Fruit fly (Drosophila melanogaster) whole organism, pupa: ENCODE data around the gene CG8539.

ENCODE experiments used
- CG15710 ChIP-seq: fragments of 200-800 bp; sonication (Bioruptor generic); optimal IDR thresholded peaks from 2 replicates; lab custom pipeline; 2018; ENCODE audit warnings: missing biosample characterization, mild to moderate bottlenecking, missing genetic modification characterization, moderate library complexity
- CG34367 ChIP-seq: fragments of 200-800 bp; sonication (Bioruptor generic); optimal IDR thresholded peaks from 2 replicates; lab custom pipeline; 2018; ENCODE audit warnings: missing biosample characterization, mild to moderate bottlenecking, missing genetic modification characterization
- CG8301 ChIP-seq: fragments of 200-800 bp; sonication (Bioruptor generic); optimal IDR thresholded peaks from 2 replicates; lab custom pipeline; 2018; ENCODE audit warnings: missing biosample characterization, mild to moderate bottlenecking, missing genetic modification characterization
- CG9948 ChIP-seq: fragments of 200-800 bp; sonication (Bioruptor generic); optimal IDR thresholded peaks from 2 replicates; lab custom pipeline; 2018; ENCODE audit warnings: missing biosample characterization, mild to moderate bottlenecking, missing genetic modification characterization, moderate library complexity
- EcR ChIP-seq: fragments of 200-800 bp; sonication (Bioruptor generic); optimal IDR thresholded peaks from 3 replicates; lab custom pipeline; 2019; ENCODE audit warnings: missing biosample characterization, missing genetic modification characterization, mild to moderate bottlenecking, moderate library complexity, missing genetic modification reagents
- Pif1B ChIP-seq: fragments of 200-800 bp; sonication (Bioruptor generic); optimal IDR thresholded peaks from 3 replicates; lab custom pipeline; 2016; ENCODE audit warnings: missing biosample characterization, missing genetic modification characterization
- Snoo ChIP-seq: fragments of 200-800 bp; sonication (Bioruptor generic); optimal IDR thresholded peaks from 3 replicates; lab custom pipeline; 2017; ENCODE audit warnings: missing biosample characterization, mild to moderate bottlenecking, missing genetic modification characterization, inconsistent platforms
- rn ChIP-seq: fragments of 200-800 bp; sonication (Bioruptor generic); IDR thresholded peaks from 2 replicates; pipeline ENCODE4 v1.3.6; 2022; ENCODE audit warnings: missing biosample characterization, missing genetic modification characterization

DNA sequence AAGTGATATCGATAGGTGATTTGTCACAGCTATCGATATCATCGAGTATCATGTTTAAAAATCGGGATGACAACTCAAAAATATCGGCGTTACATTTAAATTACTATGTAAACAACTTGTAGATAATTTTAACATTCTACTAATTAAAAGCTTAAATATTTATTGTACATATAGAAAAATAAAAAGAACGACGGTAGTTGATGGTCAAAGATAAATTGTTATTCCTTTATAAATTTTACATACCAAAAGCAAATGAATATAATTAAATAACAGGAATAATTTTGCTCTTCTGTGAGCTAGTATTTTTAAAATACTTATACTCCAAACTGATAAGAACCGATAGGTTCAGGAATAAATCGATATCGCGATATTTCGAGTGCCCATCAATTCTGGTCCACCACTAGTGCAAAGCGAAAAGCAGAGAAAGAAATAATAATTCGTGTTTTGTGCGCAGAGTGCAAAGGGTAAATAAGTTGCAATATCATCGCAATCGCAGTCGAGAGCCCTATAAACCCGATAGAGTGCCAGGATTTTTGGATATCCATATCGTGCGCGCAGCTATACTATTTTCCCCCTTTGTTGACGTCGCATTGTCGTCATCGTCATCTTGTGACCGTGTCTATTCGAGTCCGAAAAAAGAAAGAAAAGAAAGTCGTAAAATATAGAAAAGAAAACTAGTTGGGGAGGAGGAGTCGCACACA, 29.9 kb upstream of the CG8539 start, which contains the start of gene lqf:
- TF ChIP-seq rn (no peak), Snoo (tag; lab: Kevin White, UChicago) (no peak), CG9948 (tag; lab: Kevin White, UChicago) (no peak), CG8301 (tag; lab: Kevin White, UChicago) (no peak), EcR (GFP tag; lab: Kevin White, UChicago) (no peak), Pif1B (GFP tag; lab: Kevin White, UChicago) (peak; percentile 20), CG15710 (peak; percentile 3), CG34367 (tag; lab: Kevin White, UChicago) (no peak)
